Fruit fly (Drosophila melanogaster): ENCODE measurements around the gene Orp8.

DNA sequence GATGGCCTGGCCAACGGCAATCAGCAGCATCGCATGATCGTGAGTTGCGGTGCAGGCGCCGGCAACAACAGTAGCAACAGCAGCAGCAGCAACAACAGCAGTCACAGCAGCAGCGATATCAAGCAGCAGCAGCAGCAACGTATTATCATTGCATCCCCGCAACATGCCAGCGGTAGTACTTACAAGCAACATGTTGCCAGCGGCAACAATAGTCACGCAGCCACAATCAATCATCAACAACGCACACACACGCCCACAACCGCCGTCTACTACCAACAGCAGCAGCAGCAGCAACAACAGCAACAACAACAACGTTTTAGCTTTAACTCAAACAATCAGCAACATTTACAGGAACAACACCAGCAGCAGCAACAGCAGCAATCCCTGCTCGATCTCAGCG, 20.6 kb upstream of the Orp8 start:
- TF ChIP-seq EcR (GFP tag; optimal IDR thresholded peaks at IDR 0.05) (no peak), psq (optimal IDR thresholded peaks at IDR 0.05) (no peak), usp (GFP tag; optimal IDR thresholded peaks at IDR 0.05) (no peak)
